Fruit fly (Drosophila melanogaster) whole organism, adult: ENCODE data around the gene CG31104.

ENCODE experiments used
- CG11617 ChIP-seq: fragments of 200-800 bp; sonication (Bioruptor generic); optimal IDR thresholded peaks from 2 replicates; lab custom pipeline; 2017; ENCODE audit warnings: mild to moderate bottlenecking, missing biosample characterization, missing genetic modification reagents, missing genetic modification characterization
- CG12768 ChIP-seq: fragments of 200-800 bp; sonication (Bioruptor generic); optimal IDR thresholded peaks from 2 replicates; lab custom pipeline; 2017; ENCODE audit warnings: missing biosample characterization, missing genetic modification characterization, mild to moderate bottlenecking, moderate library complexity, missing genetic modification reagents
- CG14711 ChIP-seq: fragments of 200-800 bp; sonication (Bioruptor generic); optimal IDR thresholded peaks from 2 replicates; lab custom pipeline; 2018; ENCODE audit warnings: missing biosample characterization, mild to moderate bottlenecking, missing genetic modification characterization, moderate library complexity
- CG1620 ChIP-seq: fragments of 200-800 bp; sonication (Bioruptor generic); optimal IDR thresholded peaks from 2 replicates; lab custom pipeline; 2016; ENCODE audit warnings: missing biosample characterization, missing genetic modification characterization
- CG33017 ChIP-seq: fragments of 200-800 bp; sonication (Bioruptor generic); optimal IDR thresholded peaks from 2 replicates; lab custom pipeline; 2018; ENCODE audit warnings: missing biosample characterization, mild to moderate bottlenecking, missing genetic modification characterization, moderate library complexity
- CG5204 ChIP-seq: fragments of 200-800 bp; sonication (Bioruptor generic); optimal IDR thresholded peaks from 2 replicates; lab custom pipeline; 2016; ENCODE audit warnings: missing biosample characterization, missing genetic modification characterization
- CG7101 ChIP-seq: fragments of 200-800 bp; sonication (Bioruptor generic); optimal IDR thresholded peaks from 2 replicates; lab custom pipeline; 2018; ENCODE audit warnings: missing biosample characterization, mild to moderate bottlenecking, missing genetic modification characterization, moderate library complexity
- Clk ChIP-seq: fragments of 200-800 bp; sonication (Bioruptor generic); optimal IDR thresholded peaks from 2 replicates; lab custom pipeline; 2017; ENCODE audit warnings: missing biosample characterization, missing genetic modification characterization
- Hr96 ChIP-seq: fragments of 200-800 bp; sonication (Bioruptor generic); optimal IDR thresholded peaks from 2 replicates; lab custom pipeline; 2016; ENCODE audit warnings: missing biosample characterization, missing genetic modification characterization
- Mnt ChIP-seq: fragments of 200-800 bp; sonication (Bioruptor generic); optimal IDR thresholded peaks from 2 replicates; lab custom pipeline; 2016; ENCODE audit warnings: missing biosample characterization, mild to moderate bottlenecking, missing genetic modification characterization
- cic ChIP-seq: fragments of 200-800 bp; sonication (Bioruptor generic); optimal IDR thresholded peaks from 2 replicates; lab custom pipeline; 2017; ENCODE audit warnings: missing biosample characterization, mild to moderate bottlenecking, missing genetic modification characterization, moderate library complexity
- cnc ChIP-seq, 2 experiments: fragments of >200 bp; optimal IDR thresholded peaks; 2 replicates each; lab custom pipeline; 2017
- kay ChIP-seq: fragments of 200-800 bp; sonication (Bioruptor generic); peaks from one replicate; lab custom pipeline; 2016; ENCODE audit warnings: missing biosample characterization, missing genetic modification characterization, borderline replicate concordance
- tj ChIP-seq: fragments of 200-800 bp; sonication (Bioruptor generic); optimal IDR thresholded peaks from 3 replicates; lab custom pipeline; 2017; ENCODE audit warnings: missing biosample characterization, mild to moderate bottlenecking, missing genetic modification characterization, moderate library complexity

DNA sequence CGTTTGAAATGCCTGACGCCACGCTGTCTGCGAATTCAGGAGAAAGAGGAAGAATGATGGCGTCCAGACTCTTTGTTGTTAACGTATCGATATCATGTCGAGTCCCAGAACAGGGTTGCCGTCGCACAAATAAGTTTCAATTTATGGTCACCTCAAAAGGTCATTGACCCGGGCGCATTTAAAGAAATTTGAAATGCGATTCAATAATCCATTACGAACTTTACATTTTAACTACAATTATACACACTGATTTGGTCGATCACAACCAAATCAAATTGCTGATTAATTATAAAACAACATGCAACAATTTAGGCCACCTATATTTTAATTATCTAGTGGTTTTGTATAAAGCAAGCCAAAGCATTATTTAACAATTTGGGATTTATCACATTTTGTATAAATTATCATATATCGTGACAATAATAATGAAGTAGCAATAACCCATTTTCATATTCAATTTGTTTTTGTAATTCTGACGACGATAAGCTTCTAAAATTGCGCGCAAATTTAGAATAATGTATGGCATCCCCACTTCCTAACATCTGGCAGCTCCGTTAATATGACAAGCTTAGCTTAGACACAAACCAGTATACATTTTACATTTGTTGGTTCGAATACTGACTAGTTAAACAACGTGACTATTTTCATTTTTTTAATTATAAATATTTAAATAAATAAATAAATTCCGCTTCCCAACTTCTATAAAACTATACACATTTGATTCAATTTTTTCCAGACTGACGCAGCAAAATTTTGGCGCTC lies 40.0 kb upstream of the CG31104 start, which contains the start of gene bam:
- TF ChIP-seq CG1620 (GFP tag; lab: Kevin White, UChicago) (no peak), kay (GFP tag; lab: Kevin White, UChicago) (peak; percentile 71), CG5204 (GFP tag; lab: Kevin White, UChicago) (no peak), CG7101 (tag; lab: Kevin White, UChicago) (no peak), CG11617 (GFP tag; lab: Kevin White, UChicago) (no peak), tj (GFP tag; lab: Kevin White, UChicago) (no peak), Clk (GFP tag; lab: Kevin White, UChicago) (no peak), cic (no peak), Mnt (GFP tag; lab: Kevin White, UChicago) (peak; percentile 44), CG33017 (tag; lab: Kevin White, UChicago) (no peak), Hr96 (GFP tag; lab: Kevin White, UChicago) (no peak), CG12768 (no peak), cnc (optimal IDR thresholded peaks at IDR 0.05; lab: Kevin White, UChicago) (no peak), CG14711 (tag; lab: Kevin White, UChicago) (peak; percentile 67)
